Fruit fly (Drosophila melanogaster): ENCODE results near the gene Dph2.
A peak's percentile ranks its signal among the peaks of the same experiment; 100 is the strongest.

Dph2 gene

DNA sequence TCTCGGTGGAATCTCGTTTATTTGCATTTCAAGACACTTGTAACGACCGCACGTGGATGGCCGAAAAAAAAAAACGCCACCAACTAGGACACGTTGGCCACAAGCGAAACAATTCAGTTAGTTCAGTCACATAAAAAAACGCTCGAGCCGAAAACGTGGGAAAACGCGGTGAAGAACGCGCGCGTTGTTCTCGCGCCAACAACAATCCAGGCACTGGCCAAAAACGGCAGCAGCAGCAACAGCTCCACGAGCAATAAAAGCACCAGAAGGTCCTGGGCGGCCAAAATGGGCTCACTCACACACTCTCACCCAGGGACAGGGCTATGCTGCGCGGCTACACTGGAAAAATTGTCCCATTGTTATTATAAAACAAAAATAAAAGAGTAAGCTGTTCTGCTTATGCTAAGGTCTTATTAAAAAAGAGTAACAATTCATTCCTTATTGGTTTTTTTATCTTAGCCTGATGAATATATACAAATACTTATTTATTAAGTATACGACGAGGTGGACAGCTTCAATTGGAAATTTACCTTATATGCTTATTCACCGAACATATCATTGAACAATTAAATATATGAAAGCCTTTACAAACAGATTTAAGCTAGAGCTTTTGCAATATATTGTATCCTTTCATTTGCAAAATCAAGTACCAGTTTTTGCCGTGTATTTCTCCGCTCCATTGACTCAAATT, 18.3 kb downstream of the Dph2 start, which contains the start of gene btsz (continued):
- TF ChIP-seq CG12391 (tag; optimal IDR thresholded peaks at IDR 0.05): peak; percentile 40
- no peak for TF ChIP-seq CG8388 (GFP tag; optimal IDR thresholded peaks at IDR 0.05)
- peak; percentile 18 for TF ChIP-seq ATbp (GFP tag; optimal IDR thresholded peaks at IDR 0.05)
- TF ChIP-seq Sox102F (GFP tag; optimal IDR thresholded peaks at IDR 0.05): peak; percentile 33
- peak; percentile 9 for TF ChIP-seq CG10274 (GFP tag; optimal IDR thresholded peaks at IDR 0.05)
- no peak for TF ChIP-seq ro (GFP tag; IDR thresholded peaks at IDR 0.05)
- TF ChIP-seq tio (GFP tag; optimal IDR thresholded peaks at IDR 0.05): peak; percentile 27
- no peak for TF ChIP-seq CG9876 (GFP tag; optimal IDR thresholded peaks at IDR 0.05)
- TF ChIP-seq Fer1 (GFP tag; optimal IDR thresholded peaks at IDR 0.05): peak; percentile 68
- peak; percentile 86 for TF ChIP-seq CG7556 (GFP tag; optimal IDR thresholded peaks at IDR 0.05)
- no peak for TF ChIP-seq peb (GFP tag; IDR thresholded peaks at IDR 0.05)
- TF ChIP-seq CG3281 (GFP tag; optimal IDR thresholded peaks at IDR 0.05): peak; percentile 68
- 0 out of 3 replicates have a peak, but pooled peaks have one; percentile 7 for TF ChIP-seq CG11695 (GFP tag; IDR thresholded peaks at IDR 0.05)
- peak; percentile 17 for TF ChIP-seq Dip3 (GFP tag; optimal IDR thresholded peaks at IDR 0.05)
- TF ChIP-seq Max (GFP tag; optimal IDR thresholded peaks at IDR 0.05): peak; percentile 12
- TF ChIP-seq CG9437 (GFP tag; optimal IDR thresholded peaks at IDR 0.05): peak; percentile 26
- TF ChIP-seq Deaf1 (tag; optimal IDR thresholded peaks at IDR 0.05): no peak
- peak; percentile 49 for TF ChIP-seq BtbVII (GFP tag; optimal IDR thresholded peaks at IDR 0.05)
- peak; percentile 55 for TF ChIP-seq HHEX (GFP tag; optimal IDR thresholded peaks at IDR 0.05)
- TF ChIP-seq CG4424 (GFP tag; optimal IDR thresholded peaks at IDR 0.05): peak; percentile 52
- TF ChIP-seq CG10147 (GFP tag; optimal IDR thresholded peaks at IDR 0.05): peak; percentile 72
- no peak for TF ChIP-seq seq (GFP tag; IDR thresholded peaks at IDR 0.05)
- TF ChIP-seq CG5180 (GFP tag; optimal IDR thresholded peaks at IDR 0.05): peak; percentile 31
- no peak for TF ChIP-seq slp2 (GFP tag; optimal IDR thresholded peaks at IDR 0.05)
- TF ChIP-seq PHDP (tag; optimal IDR thresholded peaks at IDR 0.05): peak; percentile 27
- TF ChIP-seq CG4328 (GFP tag; optimal IDR thresholded peaks at IDR 0.05): peak; percentile 31
- no peak for TF ChIP-seq her (GFP tag; optimal IDR thresholded peaks at IDR 0.05)
- TF ChIP-seq sug (tag; optimal IDR thresholded peaks at IDR 0.05): peak; percentile 58
- TF ChIP-seq CG13296 (GFP tag; optimal IDR thresholded peaks at IDR 0.05): peak; percentile 64
- no peak for TF ChIP-seq p53 (GFP tag; optimal IDR thresholded peaks at IDR 0.05)
- TF ChIP-seq CG10209 (GFP tag; optimal IDR thresholded peaks at IDR 0.05): peak; percentile 38
- TF ChIP-seq jing (GFP tag; optimal IDR thresholded peaks at IDR 0.05): no peak
- peak; percentile 21 for TF ChIP-seq mam (GFP tag; optimal IDR thresholded peaks at IDR 0.05)
- TF ChIP-seq ham (GFP tag; IDR thresholded peaks at IDR 0.05): no peak
- TF ChIP-seq CG1647 (GFP tag; optimal IDR thresholded peaks at IDR 0.05): no peak
- peak; percentile 47 for TF ChIP-seq CG12659 (GFP tag; optimal IDR thresholded peaks at IDR 0.05)
- peak; percentile 75 for TF ChIP-seq CG34376 (GFP tag; optimal IDR thresholded peaks at IDR 0.05)
- no peak for TF ChIP-seq insv (GFP tag; optimal IDR thresholded peaks at IDR 0.05)
- TF ChIP-seq CG6683 (GFP tag; optimal IDR thresholded peaks at IDR 0.05): peak; percentile 43
- TF ChIP-seq exex (tag; optimal IDR thresholded peaks at IDR 0.05): peak; percentile 15
- no peak for TF ChIP-seq CG8359 (GFP tag; optimal IDR thresholded peaks at IDR 0.05; ENCODE audit: borderline replicate concordance)
- no peak for TF ChIP-seq Opbp (GFP tag; IDR thresholded peaks at IDR 0.05; ENCODE audit: partially characterized antibody)
- TF ChIP-seq ab (GFP tag; optimal IDR thresholded peaks at IDR 0.05): no peak
- TF ChIP-seq CG6854 (GFP tag; optimal IDR thresholded peaks at IDR 0.05): peak; percentile 37
- no peak for TF ChIP-seq Poxn (GFP tag; IDR thresholded peaks at IDR 0.05)
- TF ChIP-seq row (GFP tag; IDR thresholded peaks at IDR 0.05): peak; percentile 51
- peak; percentile 59 for TF ChIP-seq CoRest (tag; optimal IDR thresholded peaks at IDR 0.05)
- no peak for TF ChIP-seq Ssrp (tag; optimal IDR thresholded peaks at IDR 0.05)
- TF ChIP-seq NK7.1 (GFP tag; optimal IDR thresholded peaks at IDR 0.05): no peak

Measured in whole organism, embryonic.